Fruit fly (Drosophila melanogaster) whole organism, embryonic: ENCODE measurements around the gene CG5973.

Experiments
- Ada2b ChIP-seq: fragments of 200-800 bp; sonication (Bioruptor generic); IDR thresholded peaks from 2 replicates; pipeline ENCODE4 v1.3.6; 2022; ENCODE audit warnings: missing biosample characterization, missing genetic modification characterization
- Antp ChIP-seq: fragments of 200-800 bp; sonication (Bioruptor generic); optimal IDR thresholded peaks from 3 replicates; lab custom pipeline; 2016; ENCODE audit warnings: missing biosample characterization, missing genetic modification characterization
- CG10565 ChIP-seq: fragments of 200-800 bp; sonication (Bioruptor generic); optimal IDR thresholded peaks from 3 replicates; lab custom pipeline; 2016; ENCODE audit warnings: missing biosample characterization, mild to moderate bottlenecking, missing genetic modification characterization
- CG12219 ChIP-seq: fragments of 200-800 bp; sonication (Bioruptor generic); optimal IDR thresholded peaks from 3 replicates; lab custom pipeline; 2018; ENCODE audit warnings: missing biosample characterization, mild to moderate bottlenecking, missing genetic modification characterization
- CG12769 ChIP-seq: fragments of 200-800 bp; sonication (Bioruptor generic); optimal IDR thresholded peaks from 2 replicates; lab custom pipeline; 2019; ENCODE audit warnings: missing biosample characterization, mild to moderate bottlenecking, missing genetic modification characterization, moderate library complexity
- CG14667 ChIP-seq: fragments of 200-800 bp; sonication (Bioruptor generic); IDR thresholded peaks from 2 replicates; pipeline ENCODE4 v1.3.6; 2022; ENCODE audit warnings: missing biosample characterization, missing genetic modification characterization
- CG16813 ChIP-seq: fragments of 200-800 bp; sonication (Bioruptor generic); IDR thresholded peaks from 3 replicates; pipeline ENCODE4 v1.3.6; 2022; ENCODE audit warnings: missing biosample characterization, missing genetic modification characterization; ENCODE audit not compliant: partially characterized antibody
- CG17359 ChIP-seq: fragments of 200-800 bp; sonication (Bioruptor generic); optimal IDR thresholded peaks from 3 replicates; lab custom pipeline; 2018; ENCODE audit warnings: missing biosample characterization, mild to moderate bottlenecking, missing genetic modification characterization, moderate library complexity
- CG2875 ChIP-seq: fragments of 200-800 bp; sonication (Bioruptor generic); optimal IDR thresholded peaks from 2 replicates; lab custom pipeline; 2017; ENCODE audit warnings: missing biosample characterization, mild to moderate bottlenecking, missing genetic modification characterization, missing genetic modification reagents
- CG30431 ChIP-seq: fragments of 200-800 bp; sonication (Bioruptor generic); optimal IDR thresholded peaks from 2 replicates; lab custom pipeline; 2017; ENCODE audit warnings: missing biosample characterization, missing genetic modification characterization
- CG3065 ChIP-seq: fragments of 200-800 bp; sonication (Bioruptor generic); optimal IDR thresholded peaks from 2 replicates; lab custom pipeline; 2016; ENCODE audit warnings: missing biosample characterization, missing genetic modification characterization
- CG31224 ChIP-seq: fragments of 200-800 bp; sonication (Bioruptor generic); IDR thresholded peaks from 2 replicates; pipeline ENCODE4 v1.3.6; 2022; ENCODE audit warnings: missing biosample characterization, missing genetic modification characterization
- CG3163 ChIP-seq: fragments of 200-800 bp; sonication (Bioruptor generic); optimal IDR thresholded peaks from 3 replicates; lab custom pipeline; 2016; ENCODE audit warnings: missing biosample characterization, missing genetic modification characterization
- CG34376 ChIP-seq: fragments of 200-800 bp; sonication (Bioruptor generic); optimal IDR thresholded peaks from 2 replicates; lab custom pipeline; 2018; ENCODE audit warnings: missing biosample characterization, mild to moderate bottlenecking, missing genetic modification characterization
- CG3726 ChIP-seq: fragments of 200-800 bp; sonication (Bioruptor generic); IDR thresholded peaks from 3 replicates; pipeline ENCODE4, ENCODE4 v1.3.6; 2022; ENCODE audit warnings: missing biosample characterization, missing genetic modification characterization
- CG3847 ChIP-seq: fragments of 200-800 bp; sonication (Bioruptor generic); IDR thresholded peaks from 2 replicates; pipeline ENCODE4 v1.3.6; 2022; ENCODE audit warnings: missing biosample characterization, missing genetic modification characterization
- CG3995 ChIP-seq: fragments of 200-800 bp; sonication (Bioruptor generic); optimal IDR thresholded peaks from 3 replicates; lab custom pipeline; 2016; ENCODE audit warnings: missing biosample characterization, missing genetic modification characterization
- CG6254 ChIP-seq: fragments of 200-800 bp; sonication (Bioruptor generic); optimal IDR thresholded peaks from 3 replicates; lab custom pipeline; 2017; ENCODE audit warnings: mild to moderate bottlenecking, missing biosample characterization, missing genetic modification reagents, missing genetic modification characterization
- CG9797 ChIP-seq: fragments of 200-800 bp; sonication (Bioruptor generic); optimal IDR thresholded peaks from 3 replicates; lab custom pipeline; 2018; ENCODE audit warnings: missing biosample characterization, mild to moderate bottlenecking, missing genetic modification characterization
- CTCF ChIP-seq: fragments of 200-800 bp; sonication (Bioruptor generic); optimal IDR thresholded peaks from 2 replicates; lab custom pipeline; 2017; ENCODE audit warnings: missing biosample characterization, mild to moderate bottlenecking, missing genetic modification characterization, moderate library complexity
- D ChIP-seq, 2 experiments: fragments of 200-800 bp in 1 of 2; fragments of >200 bp in 1 of 2; sonication (Bioruptor generic) in 1 of 2; optimal IDR thresholded peaks; 2 replicates in 1 of 2; 3 replicates in 1 of 2; lab custom pipeline; 2017; ENCODE audit warnings: mild to moderate bottlenecking in 1 of 2, missing biosample characterization in 1 of 2, missing genetic modification characterization in 1 of 2, missing genetic modification reagents in 1 of 2
- Dek ChIP-seq: fragments of 200-800 bp; sonication (Bioruptor generic); optimal IDR thresholded peaks from 3 replicates; lab custom pipeline; 2019; ENCODE audit warnings: missing biosample characterization, mild to moderate bottlenecking, missing genetic modification characterization, moderate library complexity
- Doc3 ChIP-seq: fragments of 200-800 bp; sonication (Bioruptor generic); IDR thresholded peaks from 3 replicates; pipeline ENCODE4 v1.3.6; 2022; ENCODE audit warnings: missing biosample characterization, missing genetic modification characterization; ENCODE audit not compliant: partially characterized antibody
- E2f2 ChIP-seq: fragments of 200-800 bp; sonication (Bioruptor generic); IDR thresholded peaks from 2 replicates; pipeline ENCODE4 v1.3.6; 2022; ENCODE audit warnings: missing biosample characterization, missing genetic modification characterization
- Gug ChIP-seq: fragments of 200-800 bp; sonication (Bioruptor generic); IDR thresholded peaks from 4 replicates; pipeline ENCODE4 v1.3.6; 2022; ENCODE audit warnings: missing biosample characterization, missing genetic modification characterization
- H15 ChIP-seq: fragments of 200-800 bp; sonication (Bioruptor generic); IDR thresholded peaks from 3 replicates; pipeline ENCODE4 v1.3.6; 2022; ENCODE audit warnings: missing biosample characterization, missing genetic modification characterization
- Jarid2 ChIP-seq: fragments of 200-800 bp; sonication (Bioruptor generic); optimal IDR thresholded peaks from 3 replicates; lab custom pipeline; 2017; ENCODE audit warnings: mild to moderate bottlenecking, missing biosample characterization, missing genetic modification reagents, missing genetic modification characterization
- NFAT ChIP-seq: fragments of 200-800 bp; sonication (Bioruptor generic); IDR thresholded peaks from 2 replicates; pipeline ENCODE4 v1.3.6; 2022; ENCODE audit warnings: missing biosample characterization, missing genetic modification characterization
- Oaz ChIP-seq: fragments of 200-800 bp; sonication (Bioruptor generic); IDR thresholded peaks from 2 replicates; pipeline ENCODE4 v1.3.6; 2022; ENCODE audit warnings: missing biosample characterization, missing genetic modification characterization
- Sox100B ChIP-seq: fragments of 200-800 bp; sonication (Bioruptor generic); optimal IDR thresholded peaks from 3 replicates; lab custom pipeline; 2018; ENCODE audit warnings: missing biosample characterization, mild to moderate bottlenecking, missing genetic modification characterization
- ato ChIP-seq: fragments of 200-800 bp; sonication (Bioruptor generic); IDR thresholded peaks from 2 replicates; pipeline ENCODE4 v1.3.6; 2022; ENCODE audit warnings: missing biosample characterization, missing genetic modification characterization; ENCODE audit not compliant: partially characterized antibody
- cg ChIP-seq: fragments of 200-800 bp; sonication (Bioruptor generic); optimal IDR thresholded peaks from 3 replicates; lab custom pipeline; 2019; ENCODE audit warnings: missing biosample characterization, mild to moderate bottlenecking, missing genetic modification characterization, moderate library complexity
- crol ChIP-seq: fragments of 200-800 bp; sonication (Bioruptor generic); IDR thresholded peaks from 2 replicates; pipeline ENCODE4 v1.3.6; 2022; ENCODE audit warnings: missing biosample characterization, missing genetic modification characterization
- dan ChIP-seq: fragments of 200-800 bp; sonication (Bioruptor generic); IDR thresholded peaks from 2 replicates; pipeline ENCODE4 v1.3.6; 2022; ENCODE audit warnings: missing biosample characterization, missing genetic modification characterization
- fd102C ChIP-seq: fragments of 200-800 bp; sonication (Bioruptor generic); optimal IDR thresholded peaks from 2 replicates; lab custom pipeline; 2018; ENCODE audit warnings: missing biosample characterization, mild to moderate bottlenecking, missing genetic modification characterization, moderate library complexity
- fru ChIP-seq: fragments of >200 bp; optimal IDR thresholded peaks from 2 replicates; lab custom pipeline; 2017
- gsb-n ChIP-seq: fragments of 200-800 bp; sonication (Bioruptor generic); optimal IDR thresholded peaks from 3 replicates; lab custom pipeline; 2018; ENCODE audit warnings: missing biosample characterization, mild to moderate bottlenecking, missing genetic modification characterization
- h ChIP-seq: fragments of >200 bp; optimal IDR thresholded peaks from 2 replicates; lab custom pipeline; 2017
- hkb ChIP-seq, 2 experiments: fragments of 200-800 bp in 1 of 2; fragments of >200 bp in 1 of 2; sonication (Bioruptor generic) in 1 of 2; IDR thresholded peaks in 1 of 2; optimal IDR thresholded peaks in 1 of 2; 2 replicates each; pipeline versions ENCODE4 v1.3.6 to Lab custom; 2017 to 2022; ENCODE audit warnings: missing biosample characterization in 1 of 2, missing genetic modification characterization in 1 of 2
- ind ChIP-seq: fragments of 200-800 bp; sonication (Bioruptor generic); optimal IDR thresholded peaks from 3 replicates; lab custom pipeline; 2016; ENCODE audit warnings: missing biosample characterization, missing genetic modification characterization
- inv ChIP-seq: fragments of 200-800 bp; sonication (Bioruptor generic); IDR thresholded peaks from 2 replicates; pipeline ENCODE4 v1.3.6; 2022; ENCODE audit warnings: missing biosample characterization, missing genetic modification characterization; ENCODE audit not compliant: partially characterized antibody
- maf-S ChIP-seq: fragments of 200-800 bp; sonication (Bioruptor generic); optimal IDR thresholded peaks from 2 replicates; lab custom pipeline; 2016; ENCODE audit warnings: missing biosample characterization, missing genetic modification characterization
- rib ChIP-seq: fragments of 200-800 bp; sonication (Bioruptor generic); IDR thresholded peaks from 2 replicates; pipeline ENCODE4 v1.3.6; 2022; ENCODE audit warnings: missing biosample characterization, missing genetic modification characterization
- sens ChIP-seq: fragments of 200-800 bp; sonication (Bioruptor generic); peaks from one replicate; lab custom pipeline; 2016; ENCODE audit warnings: missing biosample characterization, missing genetic modification characterization
- slbo ChIP-seq: fragments of 200-800 bp; sonication (Bioruptor generic); IDR thresholded peaks from 2 replicates; pipeline ENCODE4 v1.3.6; 2022; ENCODE audit warnings: missing biosample characterization, missing genetic modification characterization
- slp2 ChIP-seq: fragments of 200-800 bp; sonication (Bioruptor generic); optimal IDR thresholded peaks from 2 replicates; lab custom pipeline; 2016; ENCODE audit warnings: missing biosample characterization, missing genetic modification characterization
- sug ChIP-seq: fragments of 200-800 bp; optimal IDR thresholded peaks from 2 replicates; lab custom pipeline; 2019; ENCODE audit warnings: missing biosample characterization, mild to moderate bottlenecking, missing genetic modification characterization, moderate library complexity
- tio ChIP-seq: fragments of 200-800 bp; sonication (Bioruptor generic); optimal IDR thresholded peaks from 2 replicates; lab custom pipeline; 2017; ENCODE audit warnings: missing biosample characterization, missing genetic modification characterization, inconsistent platforms
- twi ChIP-seq: fragments of 200-800 bp; optimal IDR thresholded peaks from 2 replicates; lab custom pipeline; 2019; ENCODE audit warnings: missing biosample characterization, mild to moderate bottlenecking, missing genetic modification characterization, moderate library complexity
- vvl ChIP-seq: fragments of 200-800 bp; sonication (Bioruptor generic); IDR thresholded peaks from 2 replicates; pipeline ENCODE4 v1.3.6; 2022; ENCODE audit warnings: missing biosample characterization, missing genetic modification characterization

Gene CG5973

dm6 chr2L:7424907-7425689 is 12.2 kb upstream of the CG5973 start (continued):
- TF ChIP-seq CG12769 (tag; lab: Kevin White, UChicago) (peak; percentile 89), CG2875 (no peak), CG3163 (GFP tag; lab: Kevin White, UChicago) (peak; percentile 27), tio (GFP tag; lab: Kevin White, UChicago) (no peak), vvl (peak; percentile 68; the same call in 1 of the 2 replicates), fd102C (GFP tag; lab: Kevin White, UChicago) (no peak), Oaz (no peak), gsb-n (tag; lab: Kevin White, UChicago) (no peak), sug (peak; percentile 42), hkb (optimal IDR thresholded peaks at IDR 0.05; lab: Kevin White, UChicago) (no peak), hkb (GFP tag; IDR thresholded peaks at IDR 0.05; lab: Robert Waterston, UW) (peak; percentile 63; the same call in 1 of the 2 replicates), CG3847 (GFP tag; lab: Robert Waterston, UW) (peak; percentile 80), ato (GFP tag; lab: Robert Waterston, UW) (no peak), Gug (GFP tag; lab: Robert Waterston, UW) (peak; percentile 76; the same call in 2 of the 4 replicates), rib (GFP tag; lab: Robert Waterston, UW) (peak; percentile 75), H15 (GFP tag; lab: Robert Waterston, UW) (0 out of 3 replicates have a peak, but pooled peaks have one; percentile 20), CG16813 (GFP tag; lab: Robert Waterston, UW) (no peak), CG3726 (GFP tag; lab: Robert Waterston, UW) (no peak), E2f2 (GFP tag; lab: Robert Waterston, UW) (0 out of 2 replicates have a peak, but pooled peaks have one; percentile 11), CG34376 (GFP tag; lab: Kevin White, UChicago) (no peak), slp2 (GFP tag; lab: Kevin White, UChicago) (no peak), Dek (tag; lab: Kevin White, UChicago) (peak; percentile 69), CG14667 (GFP tag; lab: Robert Waterston, UW) (peak; percentile 31; the same call in 1 of the 2 replicates), maf-S (GFP tag; lab: Kevin White, UChicago) (peak; percentile 59), ind (GFP tag; lab: Kevin White, UChicago) (peak; percentile 58), Jarid2 (GFP tag; lab: Kevin White, UChicago) (no peak), D (optimal IDR thresholded peaks at IDR 0.05; lab: Kevin White, UChicago) (no peak), D (GFP tag; optimal IDR thresholded peaks at IDR 0.05; lab: Kevin White, UChicago) (no peak), CG9797 (GFP tag; lab: Kevin White, UChicago) (no peak), CG3995 (GFP tag; lab: Kevin White, UChicago) (peak; percentile 34), fru (lab: Kevin White, UChicago) (no peak), Antp (GFP tag; lab: Kevin White, UChicago) (peak; percentile 71), twi (tag; lab: Kevin White, UChicago) (no peak), CG30431 (GFP tag; lab: Kevin White, UChicago) (no peak), Doc3 (no peak), inv (GFP tag; lab: Robert Waterston, UW) (no peak), Sox100B (GFP tag; lab: Kevin White, UChicago) (no peak), sens (peak; percentile 26), CG17359 (tag; lab: Kevin White, UChicago) (peak; percentile 12), Ada2b (GFP tag; lab: Robert Waterston, UW) (peak; percentile 70), CG31224 (GFP tag; lab: Robert Waterston, UW) (peak; percentile 73), slbo (GFP tag; lab: Robert Waterston, UW) (peak; percentile 95), crol (GFP tag; lab: Robert Waterston, UW) (0 out of 2 replicates have a peak, but pooled peaks have one; percentile 18), h (lab: Kevin White, UChicago) (no peak), CG6254 (GFP tag; lab: Kevin White, UChicago) (no peak), NFAT (GFP tag; lab: Robert Waterston, UW) (peak; percentile 86), dan (GFP tag; lab: Robert Waterston, UW) (no peak), cg (GFP tag; lab: Kevin White, UChicago) (peak; percentile 47), CG12219 (no peak), CG10565 (GFP tag; lab: Kevin White, UChicago) (no peak), CG3065 (no peak), CTCF (no peak)
